Fruit fly (Drosophila melanogaster) whole organism, embryonic: ENCODE data around the gene CG34298.
A peak's percentile ranks its signal among the peaks of the same experiment; 100 is the strongest.

Experiments
- ATbp ChIP-seq: fragments of 200-800 bp; sonication (Bioruptor generic); optimal IDR thresholded peaks from 2 replicates; lab custom pipeline; 2017; ENCODE audit warnings: missing biosample characterization, mild to moderate bottlenecking, missing genetic modification characterization, missing genetic modification reagents
- Bgb ChIP-seq: fragments of 200-800 bp; sonication (Bioruptor generic); IDR thresholded peaks from 2 replicates; pipeline ENCODE4 v1.3.6; 2022; ENCODE audit warnings: missing biosample characterization, missing genetic modification characterization; ENCODE audit not compliant: partially characterized antibody
- CG10209 ChIP-seq: fragments of 200-800 bp; sonication (Bioruptor generic); optimal IDR thresholded peaks from 3 replicates; lab custom pipeline; 2017; ENCODE audit warnings: missing biosample characterization, mild to moderate bottlenecking, missing genetic modification characterization, missing genetic modification reagents
- CG10366 ChIP-seq: fragments of 200-800 bp; sonication (Bioruptor generic); IDR thresholded peaks from 2 replicates; pipeline ENCODE4 v1.3.6; 2022; ENCODE audit warnings: missing biosample characterization, missing genetic modification characterization
- CG12104 ChIP-seq: fragments of 200-800 bp; sonication (Bioruptor generic); optimal IDR thresholded peaks from 3 replicates; lab custom pipeline; 2016; ENCODE audit warnings: missing biosample characterization, missing genetic modification characterization
- CG12219 ChIP-seq: fragments of 200-800 bp; sonication (Bioruptor generic); optimal IDR thresholded peaks from 3 replicates; lab custom pipeline; 2018; ENCODE audit warnings: missing biosample characterization, mild to moderate bottlenecking, missing genetic modification characterization
- CG12236 ChIP-seq: fragments of 200-800 bp; sonication (Bioruptor generic); optimal IDR thresholded peaks from 2 replicates; lab custom pipeline; 2016; ENCODE audit warnings: missing biosample characterization, missing genetic modification characterization
- CG12299 ChIP-seq: fragments of 200-800 bp; sonication (Bioruptor generic); optimal IDR thresholded peaks from 2 replicates; lab custom pipeline; 2018; ENCODE audit warnings: missing biosample characterization, mild to moderate bottlenecking, missing genetic modification characterization
- CG15696 ChIP-seq: fragments of 200-800 bp; sonication (Bioruptor generic); optimal IDR thresholded peaks from 2 replicates; lab custom pipeline; 2019; ENCODE audit warnings: missing biosample characterization, mild to moderate bottlenecking, missing genetic modification characterization, moderate library complexity
- CG1792 ChIP-seq: fragments of 200-800 bp; sonication (Bioruptor generic); optimal IDR thresholded peaks from 2 replicates; lab custom pipeline; 2016; ENCODE audit warnings: missing biosample characterization, missing genetic modification characterization
- CG18764 ChIP-seq: fragments of 200-800 bp; sonication (Bioruptor generic); optimal IDR thresholded peaks from 3 replicates; lab custom pipeline; 2016; ENCODE audit warnings: missing biosample characterization, missing genetic modification characterization
- CG32532 ChIP-seq: fragments of 200-800 bp; sonication (Bioruptor generic); IDR thresholded peaks from 2 replicates; pipeline ENCODE4 v1.3.6; 2022; ENCODE audit warnings: missing biosample characterization, missing genetic modification characterization
- CG3407 ChIP-seq: fragments of 200-800 bp; sonication (Bioruptor generic); optimal IDR thresholded peaks from 2 replicates; lab custom pipeline; 2018; ENCODE audit warnings: missing biosample characterization, mild to moderate bottlenecking, missing genetic modification characterization
- CG4617 ChIP-seq: fragments of 200-800 bp; sonication (Bioruptor generic); optimal IDR thresholded peaks from 3 replicates; lab custom pipeline; 2016; ENCODE audit warnings: missing biosample characterization, missing genetic modification characterization, borderline replicate concordance
- CG6254 ChIP-seq: fragments of 200-800 bp; sonication (Bioruptor generic); optimal IDR thresholded peaks from 3 replicates; lab custom pipeline; 2017; ENCODE audit warnings: mild to moderate bottlenecking, missing biosample characterization, missing genetic modification reagents, missing genetic modification characterization
- CG7556 ChIP-seq: fragments of 200-800 bp; sonication (Bioruptor generic); optimal IDR thresholded peaks from 2 replicates; lab custom pipeline; 2017; ENCODE audit warnings: missing biosample characterization, mild to moderate bottlenecking, missing genetic modification characterization
- CG8089 ChIP-seq: fragments of 200-800 bp; sonication (Bioruptor generic); optimal IDR thresholded peaks from 3 replicates; lab custom pipeline; 2016; ENCODE audit warnings: missing biosample characterization, missing genetic modification characterization
- CG8281 ChIP-seq: fragments of 200-800 bp; sonication (Bioruptor generic); optimal IDR thresholded peaks from 2 replicates; lab custom pipeline; 2018; ENCODE audit warnings: missing biosample characterization, mild to moderate bottlenecking, missing genetic modification characterization, moderate library complexity
- CG8359 ChIP-seq: fragments of 200-800 bp; sonication (Bioruptor generic); optimal IDR thresholded peaks from 2 replicates; lab custom pipeline; 2017; ENCODE audit warnings: missing biosample characterization, mild to moderate bottlenecking, missing genetic modification characterization, borderline replicate concordance
- CG8478 ChIP-seq: fragments of >200 bp; optimal IDR thresholded peaks from 2 replicates; lab custom pipeline; 2018
- D ChIP-seq, 2 experiments: fragments of 200-800 bp in 1 of 2; fragments of >200 bp in 1 of 2; sonication (Bioruptor generic) in 1 of 2; optimal IDR thresholded peaks; 2 replicates in 1 of 2; 3 replicates in 1 of 2; lab custom pipeline; 2017; ENCODE audit warnings: mild to moderate bottlenecking in 1 of 2, missing biosample characterization in 1 of 2, missing genetic modification characterization in 1 of 2, missing genetic modification reagents in 1 of 2
- Dbx ChIP-seq: fragments of 200-800 bp; sonication (Bioruptor generic); IDR thresholded peaks from 3 replicates; pipeline ENCODE4 v1.3.6; 2022; ENCODE audit warnings: missing biosample characterization, missing genetic modification characterization
- Dfd ChIP-seq, 2 experiments: fragments of >200 bp; optimal IDR thresholded peaks; 2 replicates each; lab custom pipeline; 2017; ENCODE audit warnings: missing biosample characterization in 2 of 2, missing genetic modification characterization in 2 of 2
- Dip2 ChIP-seq: fragments of 200-800 bp; sonication (Bioruptor generic); IDR thresholded peaks from 2 replicates; pipeline ENCODE4 v1.3.6; 2022; ENCODE audit warnings: missing biosample characterization, missing genetic modification characterization
- Dip3 ChIP-seq: fragments of 200-800 bp; sonication (Bioruptor generic); optimal IDR thresholded peaks from 3 replicates; lab custom pipeline; 2016; ENCODE audit warnings: missing biosample characterization, missing genetic modification characterization
- E2f1 ChIP-seq: fragments of 200-800 bp; sonication (Bioruptor generic); IDR thresholded peaks from 2 replicates; pipeline ENCODE4 v1.3.6; 2022; ENCODE audit warnings: missing biosample characterization, missing genetic modification characterization
- Elba2 ChIP-seq: fragments of 200-800 bp; sonication (Bioruptor generic); optimal IDR thresholded peaks from 3 replicates; lab custom pipeline; 2016; ENCODE audit warnings: missing biosample characterization, missing genetic modification characterization
- GATAe ChIP-seq: fragments of 200-800 bp; sonication (Bioruptor generic); conservative IDR thresholded peaks from 2 replicates; pipeline ENCODE4 v1.3.6; 2022; ENCODE audit warnings: missing biosample characterization, missing genetic modification characterization
- HLHmδ ChIP-seq: fragments of 200-800 bp; sonication (Bioruptor generic); optimal IDR thresholded peaks from 2 replicates; lab custom pipeline; 2018; ENCODE audit warnings: missing biosample characterization, mild to moderate bottlenecking, missing genetic modification characterization, moderate library complexity
- HmgD ChIP-seq: fragments of 200-800 bp; sonication (Bioruptor generic); optimal IDR thresholded peaks from 3 replicates; lab custom pipeline; 2016; ENCODE audit warnings: missing biosample characterization, missing genetic modification characterization
- Hr39 ChIP-seq: fragments of >200 bp; optimal IDR thresholded peaks from 2 replicates; lab custom pipeline; 2017
- Lhr ChIP-seq: fragments of 200-800 bp; sonication (Bioruptor generic); optimal IDR thresholded peaks from 3 replicates; lab custom pipeline; 2017; ENCODE audit warnings: mild to moderate bottlenecking, missing biosample characterization, missing genetic modification reagents, missing genetic modification characterization
- Myb ChIP-seq: fragments of 200-800 bp; sonication (Bioruptor generic); optimal IDR thresholded peaks from 2 replicates; lab custom pipeline; 2016; ENCODE audit warnings: missing biosample characterization, missing genetic modification characterization
- Rx ChIP-seq: fragments of 200-800 bp; sonication (Bioruptor generic); IDR thresholded peaks from 2 replicates; pipeline ENCODE4 v1.3.6; 2022; ENCODE audit warnings: missing biosample characterization, missing genetic modification characterization
- Sry-δ ChIP-seq: fragments of 200-800 bp; sonication (Bioruptor generic); optimal IDR thresholded peaks from 2 replicates; lab custom pipeline; 2016; ENCODE audit warnings: missing biosample characterization, missing genetic modification characterization
- Vsx1 ChIP-seq: fragments of 200-800 bp; sonication (Bioruptor generic); optimal IDR thresholded peaks from 2 replicates; lab custom pipeline; 2017; ENCODE audit warnings: missing biosample characterization, mild to moderate bottlenecking, missing genetic modification characterization, missing genetic modification reagents
- al ChIP-seq: fragments of 200-800 bp; sonication (Bioruptor generic); IDR thresholded peaks from 2 replicates; pipeline ENCODE4 v1.3.6; 2022; ENCODE audit warnings: missing biosample characterization, missing genetic modification characterization
- caup ChIP-seq: fragments of 200-800 bp; sonication (Bioruptor generic); optimal IDR thresholded peaks from 3 replicates; lab custom pipeline; 2017; ENCODE audit warnings: missing biosample characterization, mild to moderate bottlenecking, missing genetic modification characterization, moderate library complexity; ENCODE audit not compliant: severe bottlenecking
- chinmo ChIP-seq: fragments of 200-800 bp; sonication (Bioruptor generic); IDR thresholded peaks from 4 replicates; pipeline ENCODE4 v1.3.6; 2022; ENCODE audit warnings: missing biosample characterization, missing genetic modification characterization; ENCODE audit not compliant: partially characterized antibody
- dpn ChIP-seq, 2 experiments: fragments of 200-800 bp; sonication (Bioruptor generic); optimal IDR thresholded peaks; 3 replicates each; lab custom pipeline; 2016; ENCODE audit warnings: missing biosample characterization in 2 of 2, missing genetic modification characterization in 2 of 2
- esg ChIP-seq: fragments of 200-800 bp; sonication (Bioruptor generic); conservative IDR thresholded peaks from 2 replicates; pipeline ENCODE4 v1.3.6; 2022; ENCODE audit warnings: missing biosample characterization, missing genetic modification characterization
- grn ChIP-seq: fragments of 200-800 bp; sonication (Bioruptor generic); optimal IDR thresholded peaks from 3 replicates; lab custom pipeline; 2017; ENCODE audit warnings: missing biosample characterization, missing genetic modification characterization
- gro ChIP-seq: fragments of 200-800 bp; sonication (Bioruptor generic); optimal IDR thresholded peaks from 2 replicates; lab custom pipeline; 2016; ENCODE audit warnings: missing biosample characterization, missing genetic modification characterization
- kah ChIP-seq: fragments of 200-800 bp; sonication (Bioruptor generic); optimal IDR thresholded peaks from 2 replicates; lab custom pipeline; 2018; ENCODE audit warnings: missing biosample characterization, mild to moderate bottlenecking, missing genetic modification characterization
- pzg ChIP-seq: fragments of 200-800 bp; sonication (Bioruptor generic); optimal IDR thresholded peaks from 3 replicates; lab custom pipeline; 2018; ENCODE audit warnings: missing biosample characterization, mild to moderate bottlenecking, missing genetic modification characterization, moderate library complexity
- ro ChIP-seq: fragments of 200-800 bp; sonication (Bioruptor generic); IDR thresholded peaks from 2 replicates; pipeline ENCODE4 v1.3.6; 2022; ENCODE audit warnings: missing biosample characterization, missing genetic modification characterization
- slou ChIP-seq: fragments of 200-800 bp; sonication (Bioruptor generic); optimal IDR thresholded peaks from 3 replicates; lab custom pipeline; 2016; ENCODE audit warnings: missing biosample characterization, missing genetic modification characterization
- slp2 ChIP-seq: fragments of 200-800 bp; sonication (Bioruptor generic); optimal IDR thresholded peaks from 2 replicates; lab custom pipeline; 2016; ENCODE audit warnings: missing biosample characterization, missing genetic modification characterization
- toy ChIP-seq: fragments of 200-800 bp; sonication (Bioruptor generic); IDR thresholded peaks from 2 replicates; pipeline ENCODE4 v1.3.6; 2022; ENCODE audit warnings: missing biosample characterization, missing genetic modification characterization
- trh ChIP-seq: fragments of 200-800 bp; sonication (Bioruptor generic); optimal IDR thresholded peaks from 2 replicates; lab custom pipeline; 2016; ENCODE audit warnings: missing biosample characterization, missing genetic modification characterization
- wor ChIP-seq: fragments of 200-800 bp; sonication (Bioruptor generic); IDR thresholded peaks from 2 replicates; pipeline ENCODE4 v1.3.6; 2022; ENCODE audit warnings: missing biosample characterization, missing genetic modification characterization
- yki ChIP-seq: fragments of >200 bp; optimal IDR thresholded peaks from 3 replicates; lab custom pipeline; 2018
- z ChIP-seq: fragments of 200-800 bp; sonication (Bioruptor generic); IDR thresholded peaks from 3 replicates; pipeline ENCODE4 v1.3.6; 2022; ENCODE audit warnings: missing biosample characterization, missing genetic modification characterization

CG34298 gene

DNA sequence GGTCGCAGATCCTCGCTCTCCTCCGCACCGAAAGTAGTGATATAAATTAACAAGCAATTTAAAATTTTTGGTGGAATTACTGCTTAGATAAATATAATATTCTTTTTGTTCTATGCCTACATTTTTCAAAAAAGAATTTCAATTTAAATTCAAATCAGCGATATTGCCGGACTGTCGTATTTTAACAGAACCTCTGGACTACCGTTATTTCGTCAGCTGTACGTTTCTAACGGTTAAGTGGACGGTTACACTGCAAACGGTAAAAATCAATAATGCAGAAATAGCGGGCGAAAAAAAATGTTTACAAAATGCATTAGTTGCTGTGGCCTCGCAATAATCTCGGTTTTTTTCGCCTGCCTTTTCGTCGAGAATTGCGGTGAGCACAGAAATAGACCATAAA is 691 bp downstream of the CG34298 start, which contains the start of gene Tace (continued):
- TF ChIP-seq gro (GFP tag; lab: Kevin White, UChicago) = no peak
- TF ChIP-seq CG4617 (GFP tag; lab: Kevin White, UChicago) = no peak
- no peak for TF ChIP-seq Dip3 (GFP tag; lab: Kevin White, UChicago)
- no peak for TF ChIP-seq CG15696 (tag; lab: Kevin White, UChicago)
- no peak for TF ChIP-seq ro (GFP tag; lab: Robert Waterston, UW)
- TF ChIP-seq Lhr (GFP tag; lab: Kevin White, UChicago) = no peak
- TF ChIP-seq grn (GFP tag; lab: Kevin White, UChicago) = no peak
- no peak for TF ChIP-seq CG32532 (GFP tag; lab: Robert Waterston, UW)
- TF ChIP-seq al = no peak
- no peak for TF ChIP-seq Dip2 (GFP tag; lab: Robert Waterston, UW)
- TF ChIP-seq pzg (GFP tag; lab: Kevin White, UChicago) = peak; percentile 44
- no peak for TF ChIP-seq slou
- TF ChIP-seq dpn (GFP tag; optimal IDR thresholded peaks at IDR 0.05; lab: Kevin White, UChicago) = no peak
- TF ChIP-seq HmgD = no peak
- no peak for TF ChIP-seq slp2 (GFP tag; lab: Kevin White, UChicago)
- no peak for TF ChIP-seq ATbp (GFP tag; lab: Kevin White, UChicago)
- TF ChIP-seq kah (GFP tag; lab: Kevin White, UChicago) = no peak
- TF ChIP-seq CG8478 (lab: Kevin White, UChicago) = no peak
- TF ChIP-seq Dbx = no peak
- no peak for TF ChIP-seq CG10366 (GFP tag; lab: Robert Waterston, UW)
- no peak for TF ChIP-seq Vsx1
- no peak for TF ChIP-seq CG7556 (GFP tag; lab: Kevin White, UChicago)
- TF ChIP-seq Rx = no peak
- TF ChIP-seq toy (GFP tag; lab: Robert Waterston, UW) = no peak
- no peak for TF ChIP-seq CG6254 (GFP tag; lab: Kevin White, UChicago)
- TF ChIP-seq chinmo (GFP tag; lab: Robert Waterston, UW) = 0 out of 4 replicates have a peak, but pooled peaks have one; percentile 20
- no peak for TF ChIP-seq CG8359 (GFP tag; lab: Kevin White, UChicago)
- no peak for TF ChIP-seq CG12299
- no peak for TF ChIP-seq GATAe (GFP tag; lab: Robert Waterston, UW)
- TF ChIP-seq CG10209 (GFP tag; lab: Kevin White, UChicago) = no peak
- TF ChIP-seq Myb (GFP tag; lab: Kevin White, UChicago) = peak; percentile 76
- TF ChIP-seq CG12219 = no peak
- TF ChIP-seq CG12236 (GFP tag; lab: Kevin White, UChicago) = no peak
- no peak for TF ChIP-seq yki (lab: Kevin White, UChicago)
- TF ChIP-seq CG12104 (GFP tag; lab: Kevin White, UChicago) = no peak
- no peak for TF ChIP-seq z (GFP tag; lab: Robert Waterston, UW)
- no peak for TF ChIP-seq CG8089
- TF ChIP-seq esg (GFP tag; lab: Robert Waterston, UW) = no peak
- no peak for TF ChIP-seq Hr39 (lab: Kevin White, UChicago)
- TF ChIP-seq trh (GFP tag; lab: Kevin White, UChicago) = no peak
- TF ChIP-seq CG18764 (GFP tag; lab: Kevin White, UChicago) = no peak
- no peak for TF ChIP-seq HLHmδ
- no peak for TF ChIP-seq CG3407 (GFP tag; lab: Kevin White, UChicago)
- TF ChIP-seq wor = no peak
- TF ChIP-seq Sry-δ (GFP tag; lab: Kevin White, UChicago) = no peak
- TF ChIP-seq CG8281 (tag; lab: Kevin White, UChicago) = no peak
- TF ChIP-seq E2f1 (GFP tag; lab: Robert Waterston, UW) = no peak
- no peak for TF ChIP-seq D (optimal IDR thresholded peaks at IDR 0.05; lab: Kevin White, UChicago)
- TF ChIP-seq D (GFP tag; optimal IDR thresholded peaks at IDR 0.05; lab: Kevin White, UChicago) = no peak
- TF ChIP-seq Elba2 (GFP tag; lab: Kevin White, UChicago) = peak; percentile 85
- TF ChIP-seq CG1792 (GFP tag; lab: Kevin White, UChicago) = no peak
- no peak for TF ChIP-seq Bgb (GFP tag; lab: Robert Waterston, UW)
- no peak for TF ChIP-seq caup (GFP tag; lab: Kevin White, UChicago)
- TF ChIP-seq Dfd (GFP tag; optimal IDR thresholded peaks at IDR 0.05; lab: Kevin White, UChicago) = no peak
